Fruit fly (Drosophila melanogaster): ENCODE results near the gene CG32069.

DNA sequence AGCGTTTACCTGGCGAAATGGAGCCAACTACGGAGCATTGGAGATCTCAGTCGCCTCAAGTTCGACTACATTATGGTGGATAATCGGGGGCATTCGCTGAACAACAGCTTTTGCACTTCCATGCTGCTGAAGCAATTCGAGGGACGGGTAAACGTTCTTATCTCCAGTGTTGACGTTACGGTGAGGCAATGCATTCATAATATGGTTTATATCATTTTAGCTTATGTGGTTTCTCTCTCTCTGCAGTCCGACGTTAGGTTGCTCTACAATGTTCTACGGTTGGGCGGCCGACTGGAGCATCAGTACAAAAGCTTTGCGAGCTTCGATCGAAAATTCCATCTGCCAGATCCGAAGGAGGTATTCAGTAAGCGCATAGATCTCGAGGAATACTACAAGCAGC lies 3.4 kb upstream of the CG32069 start:
- TF ChIP-seq CG16813 (GFP tag; IDR thresholded peaks at IDR 0.05; ENCODE audit: partially characterized antibody) (no peak), CG8478 (optimal IDR thresholded peaks at IDR 0.05) (no peak), Trl (optimal IDR thresholded peaks at IDR 0.05) (no peak), Trl (GFP tag; optimal IDR thresholded peaks at IDR 0.05) (no peak), CG11696 (GFP tag; IDR thresholded peaks at IDR 0.05) (no peak), CG13123 (GFP tag; optimal IDR thresholded peaks at IDR 0.05) (no peak), sna (GFP tag; IDR thresholded peaks at IDR 0.05; ENCODE audit: partially characterized antibody) (no peak), p53 (GFP tag; optimal IDR thresholded peaks at IDR 0.05) (no peak), tgo (GFP tag; IDR thresholded peaks at IDR 0.05) (no peak), CG7987 (GFP tag; optimal IDR thresholded peaks at IDR 0.05) (no peak)
